Worm (Caenorhabditis elegans) whole organism, L2 larva: ENCODE measurements around the gene tam-1.

Experiments used
- C34F6.9 ChIP-seq: fragments of 150-350 bp; optimal IDR thresholded peaks from 2 replicates; lab custom pipeline; 2014; ENCODE audit warnings: missing biosample characterization, missing genetic modification characterization
- F13H6.1 ChIP-seq: sonication (generic microtip); optimal IDR thresholded peaks from 2 replicates; lab custom pipeline; 2016; ENCODE audit warnings: missing genetic modification characterization, missing compliant biosample characterization
- R02D3.7 ChIP-seq: fragments of 150-350 bp; optimal IDR thresholded peaks from 2 replicates; lab custom pipeline; 2014; ENCODE audit warnings: missing biosample characterization, missing genetic modification characterization
- ZK546.5 ChIP-seq: sonication (generic microtip); optimal IDR thresholded peaks from 2 replicates; lab custom pipeline; 2017; ENCODE audit warnings: missing biosample characterization, missing genetic modification characterization
- blmp-1 ChIP-seq: sonication (generic microtip); optimal IDR thresholded peaks from 2 replicates; lab custom pipeline; 2017; ENCODE audit warnings: missing genetic modification characterization, mild to moderate bottlenecking, missing compliant biosample characterization, antibody characterized with exemption, moderate library complexity; ENCODE audit not compliant: insufficient read depth
- ceh-16 ChIP-seq: fragments of 150-350 bp; optimal IDR thresholded peaks from 2 replicates; lab custom pipeline; 2014; ENCODE audit warnings: missing biosample characterization, missing genetic modification characterization
- ceh-82 ChIP-seq: fragments of 150-350 bp; optimal IDR thresholded peaks from 2 replicates; lab custom pipeline; 2014; ENCODE audit warnings: missing biosample characterization, missing genetic modification characterization
- dmd-4 ChIP-seq: sonication (generic microtip); optimal IDR thresholded peaks from 2 replicates; lab custom pipeline; 2017; ENCODE audit warnings: missing biosample characterization, missing genetic modification characterization
- elt-1 ChIP-seq: fragments of 150-350 bp; optimal IDR thresholded peaks from 2 replicates; lab custom pipeline; 2014; ENCODE audit warnings: missing biosample characterization, missing genetic modification characterization
- fos-1 ChIP-seq: fragments of 150-350 bp; optimal IDR thresholded peaks from 2 replicates; lab custom pipeline; 2014; ENCODE audit warnings: missing biosample characterization, missing genetic modification characterization
- gmeb-1 ChIP-seq: fragments of 150-350 bp; optimal IDR thresholded peaks from 2 replicates; lab custom pipeline; 2014; ENCODE audit warnings: missing biosample characterization, missing genetic modification characterization
- lin-11 ChIP-seq: fragments of 150-350 bp; sonication (generic microtip); optimal IDR thresholded peaks from 2 replicates; lab custom pipeline; 2014; ENCODE audit warnings: missing biosample characterization, missing genetic modification characterization, inconsistent platforms, mixed read lengths
- lin-13 ChIP-seq: fragments of 150-350 bp; optimal IDR thresholded peaks from 2 replicates; lab custom pipeline; 2014; ENCODE audit warnings: missing biosample characterization, missing genetic modification reagents, missing genetic modification characterization
- lsy-2 ChIP-seq, 2 experiments: fragments of 150-350 bp in 1 of 2; sonication (generic microtip) in 1 of 2; optimal IDR thresholded peaks; 2 replicates each; lab custom pipeline; 2014 to 2017; ENCODE audit warnings: missing biosample characterization in 2 of 2, missing genetic modification characterization in 2 of 2
- mbf-1 ChIP-seq: sonication (generic microtip); optimal IDR thresholded peaks from 2 replicates; lab custom pipeline; 2017; ENCODE audit warnings: missing biosample characterization, missing genetic modification characterization
- mdl-1 ChIP-seq, 2 experiments: fragments of 150-350 bp in 1 of 2; sonication (generic microtip) in 1 of 2; optimal IDR thresholded peaks; 2 replicates each; lab custom pipeline; 2017; ENCODE audit warnings: missing biosample characterization in 2 of 2, missing genetic modification characterization in 2 of 2
- nhr-10 ChIP-seq: sonication (generic microtip); optimal IDR thresholded peaks from 2 replicates; lab custom pipeline; 2017; ENCODE audit warnings: missing biosample characterization, missing genetic modification characterization
- nhr-11 ChIP-seq: fragments of 150-350 bp; optimal IDR thresholded peaks from 2 replicates; lab custom pipeline; 2014; ENCODE audit warnings: missing biosample characterization, missing genetic modification characterization
- nhr-12 ChIP-seq: fragments of 150-350 bp; optimal IDR thresholded peaks from 2 replicates; lab custom pipeline; 2014; ENCODE audit warnings: missing biosample characterization, missing genetic modification characterization
- nhr-21 ChIP-seq: fragments of 150-350 bp; optimal IDR thresholded peaks from 2 replicates; lab custom pipeline; 2014; ENCODE audit warnings: missing biosample characterization, missing genetic modification characterization
- nhr-237 ChIP-seq: fragments of 150-350 bp; optimal IDR thresholded peaks from 2 replicates; lab custom pipeline; 2014; ENCODE audit warnings: missing biosample characterization, missing genetic modification characterization
- nhr-25 ChIP-seq: fragments of 150-350 bp; sonication (generic microtip); optimal IDR thresholded peaks from 3 replicates; lab custom pipeline; 2014; ENCODE audit warnings: missing biosample characterization, missing genetic modification characterization
- nhr-6 ChIP-seq: fragments of 150-350 bp; optimal IDR thresholded peaks from 2 replicates; lab custom pipeline; 2014; ENCODE audit warnings: missing biosample characterization, missing genetic modification characterization
- nhr-77 ChIP-seq: fragments of 150-350 bp; optimal IDR thresholded peaks from 2 replicates; lab custom pipeline; 2014; ENCODE audit warnings: missing biosample characterization, missing genetic modification characterization
- peb-1 ChIP-seq: fragments of 150-350 bp; optimal IDR thresholded peaks from 2 replicates; lab custom pipeline; 2014; ENCODE audit warnings: missing biosample characterization, missing genetic modification characterization
- sem-4 ChIP-seq: fragments of 150-350 bp; optimal IDR thresholded peaks from 2 replicates; lab custom pipeline; 2014; ENCODE audit warnings: missing biosample characterization, missing genetic modification reagents, missing genetic modification characterization
- skn-1 ChIP-seq: sonication (generic microtip); optimal IDR thresholded peaks from 2 replicates; lab custom pipeline; 2017; ENCODE audit warnings: missing biosample characterization, missing genetic modification characterization
- sma-3 ChIP-seq: sonication (generic microtip); optimal IDR thresholded peaks from 2 replicates; lab custom pipeline; 2016; ENCODE audit warnings: missing genetic modification reagents, missing genetic modification characterization, missing compliant biosample characterization
- sma-9 ChIP-seq, 2 experiments: fragments of 150-350 bp in 1 of 2; sonication (generic microtip) in 1 of 2; optimal IDR thresholded peaks; 2 replicates each; lab custom pipeline; 2014 to 2016; ENCODE audit warnings: missing genetic modification characterization in 2 of 2, mild to moderate bottlenecking in 1 of 2, missing biosample characterization in 1 of 2, missing compliant biosample characterization in 1 of 2, missing genetic modification reagents in 1 of 2, moderate library complexity in 1 of 2
- snpc-4 ChIP-seq: fragments of 150-350 bp; optimal IDR thresholded peaks from 2 replicates; lab custom pipeline; 2014; ENCODE audit warnings: missing biosample characterization, missing genetic modification characterization
- unc-39 ChIP-seq: fragments of 150-350 bp; optimal IDR thresholded peaks from 2 replicates; lab custom pipeline; 2014; ENCODE audit warnings: missing biosample characterization, missing genetic modification characterization
- zag-1 ChIP-seq: fragments of 150-350 bp; optimal IDR thresholded peaks from 2 replicates; lab custom pipeline; 2014; ENCODE audit warnings: missing biosample characterization, missing genetic modification characterization
- ztf-4 ChIP-seq: fragments of 150-350 bp; optimal IDR thresholded peaks from 2 replicates; lab custom pipeline; 2014; ENCODE audit warnings: missing biosample characterization, missing genetic modification characterization

The tam-1 gene

ce11 chrV:4926371-4926770, 36.5 kb downstream of the tam-1 start, which contains the start of gene srh-21:
Gene srh-21 (plus strand): TSS chrV:4926671.
- TF ChIP-seq sma-3 (GFP tag; lab: Kevin White, UChicago): no peak
- no peak for TF ChIP-seq sma-9 (GFP tag; optimal IDR thresholded peaks at IDR 0.05; lab: Kevin White, UChicago)
- TF ChIP-seq sma-9 (tag; optimal IDR thresholded peaks at IDR 0.05; lab: Kevin White, UChicago): no peak
- no peak for TF ChIP-seq unc-39 (tag; lab: Kevin White, UChicago)
- TF ChIP-seq lsy-2 (tag; optimal IDR thresholded peaks at IDR 0.05; lab: Kevin White, UChicago): no peak

- no peak for TF ChIP-seq snpc-4 (tag; lab: Kevin White, UChicago)
- no peak for TF ChIP-seq ceh-82 (tag; lab: Kevin White, UChicago)
- TF ChIP-seq dmd-4 (tag; lab: Kevin White, UChicago): no peak
- no peak for TF ChIP-seq lin-11 (tag; lab: Kevin White, UChicago)
- no peak for TF ChIP-seq lin-13 (GFP tag; lab: Kevin White, UChicago)
- no peak for TF ChIP-seq F13H6.1 (tag; lab: Kevin White, UChicago)
- TF ChIP-seq zag-1 (tag; lab: Kevin White, UChicago): no peak
- TF ChIP-seq C34F6.9 (tag; lab: Kevin White, UChicago): no peak
- no peak for TF ChIP-seq nhr-11
- TF ChIP-seq ZK546.5 (tag; lab: Kevin White, UChicago): no peak
- no peak for TF ChIP-seq mdl-1 (tag; optimal IDR thresholded peaks at IDR 0.05; lab: Kevin White, UChicago)
- TF ChIP-seq mbf-1 (tag; lab: Kevin White, UChicago): no peak
- no peak for TF ChIP-seq unc-39 (tag; lab: Kevin White, UChicago)
- TF ChIP-seq nhr-77 (tag; lab: Kevin White, UChicago): no peak
- no peak for TF ChIP-seq elt-1 (tag; lab: Kevin White, UChicago)
- no peak for TF ChIP-seq nhr-237 (tag; lab: Kevin White, UChicago)
- no peak for TF ChIP-seq nhr-12 (tag; lab: Kevin White, UChicago)
- no peak for TF ChIP-seq lsy-2 (tag; optimal IDR thresholded peaks at IDR 0.05; lab: Kevin White, UChicago)
- TF ChIP-seq nhr-6 (tag; lab: Kevin White, UChicago): no peak
- TF ChIP-seq sem-4: no peak
Measured at ce11 chrV:4924618-4925017, 38.3 kb downstream of the tam-1 start, which contains the start of gene srh-20. Gene srh-20 (plus strand): TSS chrV:4924918.

- TF ChIP-seq skn-1 (tag; lab: Kevin White, UChicago) (no peak), sma-3 (GFP tag; lab: Kevin White, UChicago) (no peak), lsy-2 (tag; optimal IDR thresholded peaks at IDR 0.05; lab: Kevin White, UChicago) (no peak), nhr-77 (tag; lab: Kevin White, UChicago) (no peak), unc-39 (tag; lab: Kevin White, UChicago) (no peak)
Measured at ce11 chrV:4922024-4922423, 40.9 kb downstream of the tam-1 start, which contains the start of gene srh-22. Gene srh-22 (plus strand): TSS chrV:4922324.

- no peak for TF ChIP-seq nhr-10 (tag; lab: Kevin White, UChicago)
- no peak for TF ChIP-seq elt-1 (tag; lab: Kevin White, UChicago)
- no peak for TF ChIP-seq snpc-4 (tag; lab: Kevin White, UChicago)
- TF ChIP-seq skn-1 (tag; lab: Kevin White, UChicago): no peak
- TF ChIP-seq lin-13 (GFP tag; lab: Kevin White, UChicago): no peak
- no peak for TF ChIP-seq gmeb-1 (tag; lab: Kevin White, UChicago)
- no peak for TF ChIP-seq peb-1 (tag; lab: Kevin White, UChicago)
- TF ChIP-seq fos-1: no peak
- TF ChIP-seq dmd-4 (tag; lab: Kevin White, UChicago): no peak
- TF ChIP-seq unc-39 (tag; lab: Kevin White, UChicago): no peak
- TF ChIP-seq ztf-4 (tag; lab: Kevin White, UChicago): no peak
Measured at ce11 chrV:4920690-4921152, 42.2 kb downstream of the tam-1 start, which contains the start of the genes C02E7.8 and srh-23. Gene C02E7.8 (minus strand): TSS chrV:4920790. Gene srh-23 (plus strand): TSS chrV:4921102.

ce11 chrV:4918664-4919257, 44.1 kb downstream of the tam-1 start, which contains the start of gene C02E7.6:
Gene C02E7.6 (plus strand): TSS chrV:4919207.
- TF ChIP-seq nhr-25 (tag; lab: Kevin White, UChicago) (peak; percentile 90), nhr-6 (tag; lab: Kevin White, UChicago) (no peak), sem-4 (peak; percentile 76), ceh-16 (tag; lab: Kevin White, UChicago) (no peak), nhr-11 (peak; percentile 12), R02D3.7 (no peak), unc-39 (tag; lab: Kevin White, UChicago) (no peak), fos-1 (no peak), sma-9 (GFP tag; optimal IDR thresholded peaks at IDR 0.05; lab: Kevin White, UChicago) (peak; percentile 23), sma-9 (tag; optimal IDR thresholded peaks at IDR 0.05; lab: Kevin White, UChicago) (no peak), ztf-4 (tag; lab: Kevin White, UChicago) (no peak), nhr-21 (peak; percentile 32), elt-1 (tag; lab: Kevin White, UChicago) (peak; percentile 18), blmp-1 (tag; lab: Kevin White, UChicago) (peak; percentile 94)
